Worm (Caenorhabditis elegans) whole organism, L2 larva: ENCODE results near the gene stdh-1.

Experiments
- F13H6.1 ChIP-seq: sonication (generic microtip); optimal IDR thresholded peaks from 2 replicates; lab custom pipeline; 2016; ENCODE audit warnings: missing genetic modification characterization, missing compliant biosample characterization
- Y55F3AM.14 ChIP-seq: fragments of 200-800 bp; sonication (Bioruptor generic); optimal IDR thresholded peaks from 2 replicates; lab custom pipeline; 2018; ENCODE audit warnings: mild to moderate bottlenecking, missing genetic modification characterization, missing compliant biosample characterization
- alr-1 ChIP-seq: fragments of 150-350 bp; optimal IDR thresholded peaks from 2 replicates; lab custom pipeline; 2014; ENCODE audit warnings: missing biosample characterization, missing genetic modification characterization
- aly-2 ChIP-seq: fragments of 150-350 bp; optimal IDR thresholded peaks from 2 replicates; lab custom pipeline; 2014; ENCODE audit warnings: missing biosample characterization, missing genetic modification characterization
- ama-1 ChIP-seq: fragments of 150-350 bp; optimal IDR thresholded peaks from 2 replicates; lab custom pipeline; 2018; ENCODE audit warnings: inconsistent platforms
- crh-2 ChIP-seq: sonication (generic microtip); optimal IDR thresholded peaks from 2 replicates; lab custom pipeline; 2017; ENCODE audit warnings: missing biosample characterization, missing genetic modification characterization
- elt-1 ChIP-seq: fragments of 150-350 bp; optimal IDR thresholded peaks from 2 replicates; lab custom pipeline; 2014; ENCODE audit warnings: missing biosample characterization, missing genetic modification characterization
- elt-3 ChIP-seq: sonication (generic microtip); optimal IDR thresholded peaks from 2 replicates; lab custom pipeline; 2017; ENCODE audit warnings: missing biosample characterization, missing genetic modification characterization
- gmeb-1 ChIP-seq: fragments of 150-350 bp; optimal IDR thresholded peaks from 2 replicates; lab custom pipeline; 2014; ENCODE audit warnings: missing biosample characterization, missing genetic modification characterization
- lin-13 ChIP-seq: fragments of 150-350 bp; optimal IDR thresholded peaks from 2 replicates; lab custom pipeline; 2014; ENCODE audit warnings: missing biosample characterization, missing genetic modification reagents, missing genetic modification characterization
- lsy-2 ChIP-seq, 2 experiments: fragments of 150-350 bp in 1 of 2; sonication (generic microtip) in 1 of 2; optimal IDR thresholded peaks; 2 replicates each; lab custom pipeline; 2014 to 2017; ENCODE audit warnings: missing biosample characterization in 2 of 2, missing genetic modification characterization in 2 of 2
- mab-5 ChIP-seq: fragments of 150-350 bp; optimal IDR thresholded peaks from 2 replicates; lab custom pipeline; 2014; ENCODE audit warnings: missing biosample characterization, missing genetic modification characterization
- mbf-1 ChIP-seq: sonication (generic microtip); optimal IDR thresholded peaks from 2 replicates; lab custom pipeline; 2017; ENCODE audit warnings: missing biosample characterization, missing genetic modification characterization
- mdl-1 ChIP-seq, 2 experiments: fragments of 150-350 bp in 1 of 2; sonication (generic microtip) in 1 of 2; optimal IDR thresholded peaks; 2 replicates each; lab custom pipeline; 2017; ENCODE audit warnings: missing biosample characterization in 2 of 2, missing genetic modification characterization in 2 of 2
- nhr-11 ChIP-seq: fragments of 150-350 bp; optimal IDR thresholded peaks from 2 replicates; lab custom pipeline; 2014; ENCODE audit warnings: missing biosample characterization, missing genetic modification characterization
- nhr-12 ChIP-seq: fragments of 150-350 bp; optimal IDR thresholded peaks from 2 replicates; lab custom pipeline; 2014; ENCODE audit warnings: missing biosample characterization, missing genetic modification characterization
- nhr-129 ChIP-seq: fragments of 150-350 bp; optimal IDR thresholded peaks from 2 replicates; lab custom pipeline; 2014; ENCODE audit warnings: missing biosample characterization, missing genetic modification characterization
- nhr-21 ChIP-seq: fragments of 150-350 bp; optimal IDR thresholded peaks from 2 replicates; lab custom pipeline; 2014; ENCODE audit warnings: missing biosample characterization, missing genetic modification characterization
- nhr-23 ChIP-seq: fragments of 150-350 bp; optimal IDR thresholded peaks from 2 replicates; lab custom pipeline; 2014; ENCODE audit warnings: missing biosample characterization, missing genetic modification reagents, missing genetic modification characterization
- nhr-237 ChIP-seq: fragments of 150-350 bp; optimal IDR thresholded peaks from 2 replicates; lab custom pipeline; 2014; ENCODE audit warnings: missing biosample characterization, missing genetic modification characterization
- sem-4 ChIP-seq: fragments of 150-350 bp; optimal IDR thresholded peaks from 2 replicates; lab custom pipeline; 2014; ENCODE audit warnings: missing biosample characterization, missing genetic modification reagents, missing genetic modification characterization
- unc-55 ChIP-seq: fragments of 150-350 bp; sonication (generic microtip); optimal IDR thresholded peaks from 3 replicates; lab custom pipeline; 2014; ENCODE audit warnings: missing biosample characterization, missing genetic modification reagents, missing genetic modification characterization
- unc-62 ChIP-seq: fragments of 150-350 bp; optimal IDR thresholded peaks from 2 replicates; lab custom pipeline; 2014; ENCODE audit warnings: missing biosample characterization, missing genetic modification reagents, missing genetic modification characterization
- ztf-11 ChIP-seq: sonication (generic microtip); optimal IDR thresholded peaks from 2 replicates; lab custom pipeline; 2017; ENCODE audit warnings: missing biosample characterization, missing genetic modification characterization

The stdh-1 gene

DNA sequence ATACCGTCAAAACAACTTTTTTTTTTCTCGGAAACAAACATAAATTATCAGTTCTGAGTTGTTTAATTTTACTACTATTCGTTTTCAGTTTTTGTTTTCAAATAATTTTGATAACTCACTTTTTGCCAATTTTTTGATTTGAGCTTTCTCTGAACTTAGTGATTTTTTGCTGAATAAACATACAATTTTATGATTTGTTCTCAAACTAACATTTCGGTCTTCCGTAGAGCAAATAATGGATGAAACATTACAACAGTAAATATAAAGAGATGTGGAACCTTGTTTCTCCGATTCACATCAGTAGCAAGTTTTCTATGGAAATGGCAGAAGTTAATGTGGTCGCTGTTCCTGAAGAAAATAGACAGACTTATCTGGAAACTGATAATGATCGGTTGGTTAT, 43.5 kb downstream of the stdh-1 start, which contains the start of gene R10D12.7:
R10D12.7 (plus strand) TSS at position 301 of the 400 bp plus-strand sequence.
- TF ChIP-seq aly-2 (no peak), unc-55 (GFP tag; lab: Kevin White, UChicago) (no peak), mbf-1 (tag; lab: Kevin White, UChicago) (no peak), sem-4 (tag; lab: Kevin White, UChicago) (no peak), alr-1 (no peak), nhr-23 (tag; lab: Kevin White, UChicago) (no peak), gmeb-1 (tag; lab: Kevin White, UChicago) (no peak), nhr-11 (tag; lab: Kevin White, UChicago) (no peak), mdl-1 (tag; optimal IDR thresholded peaks at IDR 0.05; lab: Kevin White, UChicago) (no peak), nhr-21 (tag; lab: Kevin White, UChicago) (no peak), Y55F3AM.14 (GFP tag; lab: Kevin White, UChicago) (no peak), nhr-237 (tag; lab: Kevin White, UChicago) (no peak)

DNA sequence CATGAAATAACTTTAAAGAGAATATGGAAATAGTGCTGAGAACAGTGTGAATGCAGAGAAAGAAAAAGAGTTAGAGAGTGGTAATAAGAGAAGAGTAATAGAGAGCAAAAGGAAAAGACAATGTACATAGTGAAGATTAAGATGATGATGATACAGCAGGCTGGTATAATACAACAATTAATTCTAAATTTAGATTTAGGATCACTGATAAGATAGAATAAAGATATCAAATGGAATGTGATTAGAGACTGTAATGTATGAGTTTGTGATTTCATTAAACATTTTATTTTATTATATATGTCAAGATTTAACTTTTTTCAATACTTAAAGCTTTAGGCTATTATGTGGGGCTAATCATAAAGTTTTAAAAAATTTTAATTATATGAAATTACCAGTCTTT, 46.9 kb downstream of the stdh-1 start, which contains the start of gene R10D12.8:
R10D12.8 (minus strand) TSS at position 101 of the 400 bp plus-strand sequence.
- TF ChIP-seq elt-3: no peak
- TF ChIP-seq F13H6.1 (tag; lab: Kevin White, UChicago): no peak
- TF ChIP-seq crh-2: no peak
- TF ChIP-seq aly-2: no peak
- no peak for TF ChIP-seq ama-1 (lab: Kevin White, UChicago)
- no peak for TF ChIP-seq mdl-1 (tag; optimal IDR thresholded peaks at IDR 0.05; lab: Kevin White, UChicago)
- TF ChIP-seq lsy-2 (tag; optimal IDR thresholded peaks at IDR 0.05; lab: Kevin White, UChicago): no peak
- no peak for TF ChIP-seq mbf-1 (tag; lab: Kevin White, UChicago)
- no peak for TF ChIP-seq lin-13 (GFP tag; lab: Kevin White, UChicago)
- no peak for TF ChIP-seq elt-1
- TF ChIP-seq ztf-11 (tag; lab: Kevin White, UChicago): no peak
- TF ChIP-seq unc-62: no peak
- no peak for TF ChIP-seq gmeb-1 (tag; lab: Kevin White, UChicago)
- no peak for TF ChIP-seq nhr-23 (tag; lab: Kevin White, UChicago)
- TF ChIP-seq unc-55 (GFP tag; lab: Kevin White, UChicago): no peak

ce11 chrV:13954056-13954455, 47.8 kb downstream of the stdh-1 start, which contains the start of gene swt-6:
TSS of gene swt-6 (plus strand) at chrV:13954356.
- TF ChIP-seq mab-5 (tag; lab: Kevin White, UChicago) (no peak), nhr-129 (no peak), nhr-237 (tag; lab: Kevin White, UChicago) (no peak), mdl-1 (tag; optimal IDR thresholded peaks at IDR 0.05; lab: Kevin White, UChicago) (no peak), nhr-12 (tag; lab: Kevin White, UChicago) (no peak), elt-3 (no peak)
- TF ChIP-seq, all 48 proteins: peak for 0

DNA sequence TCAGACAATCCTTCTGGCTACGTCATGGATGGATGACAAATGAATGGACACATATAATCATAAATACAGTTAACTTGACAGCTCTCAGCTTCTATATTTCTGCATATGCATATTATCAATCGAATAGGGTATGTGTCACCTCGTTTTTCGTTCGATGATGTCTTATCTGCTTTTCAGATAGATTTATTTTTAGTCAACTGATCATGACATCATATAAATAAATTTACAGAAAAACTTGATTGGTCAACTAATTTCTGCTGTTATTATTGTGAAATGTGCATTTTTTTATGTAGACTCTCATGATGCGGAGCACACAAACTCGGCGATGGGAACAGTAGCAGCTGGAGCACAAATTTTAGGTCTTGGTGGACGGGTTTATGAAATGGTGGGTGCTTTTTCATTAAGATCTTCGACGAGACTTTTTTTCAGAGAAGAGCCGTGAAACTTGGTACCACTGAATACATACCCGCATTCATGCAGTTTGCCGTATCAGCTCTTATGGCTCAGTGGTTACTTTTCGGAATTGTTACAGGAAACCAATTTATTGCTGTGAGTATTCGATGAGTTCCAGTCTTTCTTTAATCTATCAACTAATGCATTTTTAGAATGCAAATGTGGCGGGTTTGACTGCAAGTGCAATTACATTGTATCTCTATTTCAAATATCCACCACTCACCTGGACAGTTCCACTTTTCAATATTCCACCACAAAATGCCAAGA, 49.2 kb downstream of the stdh-1 start:
- TF ChIP-seq alr-1: no peak
